Fruit fly (Drosophila melanogaster) whole organism, embryonic: ENCODE data around the gene CG11790.
A peak's percentile ranks its signal among the peaks of the same experiment; 100 is the strongest.

Experiments used
- ATbp ChIP-seq: fragments of 200-800 bp; sonication (Bioruptor generic); optimal IDR thresholded peaks from 2 replicates; lab custom pipeline; 2017; ENCODE audit warnings: missing biosample characterization, mild to moderate bottlenecking, missing genetic modification characterization, missing genetic modification reagents
- Asciz ChIP-seq: fragments of 200-800 bp; sonication (Bioruptor generic); optimal IDR thresholded peaks from 2 replicates; lab custom pipeline; 2017; ENCODE audit warnings: missing biosample characterization, mild to moderate bottlenecking, missing genetic modification characterization, missing genetic modification reagents
- Awh ChIP-seq: fragments of 200-800 bp; sonication (Bioruptor generic); IDR thresholded peaks from 2 replicates; pipeline ENCODE4, ENCODE4 v1.3.6; 2022; ENCODE audit warnings: missing biosample characterization, missing genetic modification characterization
- CG10321 ChIP-seq: fragments of 200-800 bp; sonication (Bioruptor generic); IDR thresholded peaks from 2 replicates; pipeline ENCODE4 v1.3.6; 2022; ENCODE audit warnings: missing biosample characterization, missing genetic modification characterization
- CG10366 ChIP-seq: fragments of 200-800 bp; sonication (Bioruptor generic); IDR thresholded peaks from 2 replicates; pipeline ENCODE4 v1.3.6; 2022; ENCODE audit warnings: missing biosample characterization, missing genetic modification characterization
- CG10979 ChIP-seq: fragments of 200-800 bp; sonication (Bioruptor generic); optimal IDR thresholded peaks from 2 replicates; lab custom pipeline; 2018; ENCODE audit warnings: missing biosample characterization, mild to moderate bottlenecking, missing genetic modification characterization, moderate library complexity
- CG11085 ChIP-seq: fragments of 200-800 bp; sonication (Bioruptor generic); IDR thresholded peaks from 2 replicates; pipeline ENCODE4 v1.3.6; 2022; ENCODE audit warnings: missing biosample characterization, missing genetic modification characterization
- CG11695 ChIP-seq: fragments of 200-800 bp; sonication (Bioruptor generic); IDR thresholded peaks from 3 replicates; pipeline ENCODE4 v1.3.6; 2022; ENCODE audit warnings: missing biosample characterization, missing genetic modification characterization
- CG1233 ChIP-seq: fragments of 200-800 bp; sonication (Bioruptor generic); optimal IDR thresholded peaks from 4 replicates; lab custom pipeline; 2018; ENCODE audit warnings: missing biosample characterization, mild to moderate bottlenecking, missing genetic modification characterization
- CG14441 ChIP-seq: fragments of 200-800 bp; sonication (Bioruptor generic); IDR thresholded peaks from 2 replicates; pipeline ENCODE4 v1.3.6; 2022; ENCODE audit warnings: missing biosample characterization, missing genetic modification characterization
- CG1529 ChIP-seq: fragments of 200-800 bp; sonication (Bioruptor generic); optimal IDR thresholded peaks from 3 replicates; lab custom pipeline; 2018; ENCODE audit warnings: missing biosample characterization, missing genetic modification characterization
- CG1602 ChIP-seq: fragments of 200-800 bp; sonication (Bioruptor generic); optimal IDR thresholded peaks from 3 replicates; lab custom pipeline; 2016; ENCODE audit warnings: missing biosample characterization, missing genetic modification characterization
- CG1603 ChIP-seq: fragments of 200-800 bp; sonication (Bioruptor generic); optimal IDR thresholded peaks from 2 replicates; lab custom pipeline; 2019; ENCODE audit warnings: missing biosample characterization, mild to moderate bottlenecking, missing genetic modification characterization, moderate library complexity
- CG17568 ChIP-seq: fragments of 200-800 bp; sonication (Bioruptor generic); optimal IDR thresholded peaks from 2 replicates; lab custom pipeline; 2018; ENCODE audit warnings: missing biosample characterization, mild to moderate bottlenecking, missing genetic modification characterization, moderate library complexity
- CG17612 ChIP-seq: fragments of 200-800 bp; sonication (Bioruptor generic); IDR thresholded peaks from 2 replicates; pipeline ENCODE4 v1.3.6; 2022; ENCODE audit warnings: missing biosample characterization, missing genetic modification characterization
- CG18599 ChIP-seq: fragments of 200-800 bp; sonication (Bioruptor generic); optimal IDR thresholded peaks from 3 replicates; lab custom pipeline; 2017; ENCODE audit warnings: missing biosample characterization, missing genetic modification characterization, mild to moderate bottlenecking, moderate library complexity, missing genetic modification reagents
- CG32772 ChIP-seq: fragments of 200-800 bp; sonication (Bioruptor generic); IDR thresholded peaks from 2 replicates; pipeline ENCODE4 v1.3.6; 2022; ENCODE audit warnings: missing biosample characterization, missing genetic modification characterization
- CG33213 ChIP-seq: fragments of 200-800 bp; sonication (Bioruptor generic); optimal IDR thresholded peaks from 3 replicates; lab custom pipeline; 2016; ENCODE audit warnings: missing biosample characterization, missing genetic modification characterization
- CG34224 ChIP-seq: fragments of 200-800 bp; sonication (Bioruptor generic); IDR thresholded peaks from 3 replicates; pipeline ENCODE4 v1.3.6; 2022; ENCODE audit warnings: missing biosample characterization, missing genetic modification characterization; ENCODE audit not compliant: partially characterized antibody
- CG3726 ChIP-seq: fragments of 200-800 bp; sonication (Bioruptor generic); IDR thresholded peaks from 3 replicates; pipeline ENCODE4, ENCODE4 v1.3.6; 2022; ENCODE audit warnings: missing biosample characterization, missing genetic modification characterization
- CG4404 ChIP-seq: fragments of 200-800 bp; sonication (Bioruptor generic); IDR thresholded peaks from 2 replicates; pipeline ENCODE4 v1.3.6; 2022; ENCODE audit warnings: missing biosample characterization, missing genetic modification characterization
- CG4820 ChIP-seq: fragments of 200-800 bp; sonication (Bioruptor generic); optimal IDR thresholded peaks from 3 replicates; lab custom pipeline; 2016; ENCODE audit warnings: missing biosample characterization, missing genetic modification characterization
- CG4854 ChIP-seq: fragments of 200-800 bp; sonication (Bioruptor generic); optimal IDR thresholded peaks from 2 replicates; lab custom pipeline; 2016; ENCODE audit warnings: missing biosample characterization, missing genetic modification characterization, inconsistent platforms
- CG7987 ChIP-seq: fragments of 200-800 bp; sonication (Bioruptor generic); optimal IDR thresholded peaks from 2 replicates; lab custom pipeline; 2018; ENCODE audit warnings: missing biosample characterization, mild to moderate bottlenecking, missing genetic modification characterization, moderate library complexity
- CG9727 ChIP-seq: fragments of 200-800 bp; sonication (Bioruptor generic); optimal IDR thresholded peaks from 3 replicates; lab custom pipeline; 2017; ENCODE audit warnings: missing biosample characterization, mild to moderate bottlenecking, missing genetic modification characterization
- CG9817 ChIP-seq: fragments of 200-800 bp; sonication (Bioruptor generic); optimal IDR thresholded peaks from 2 replicates; lab custom pipeline; 2018; ENCODE audit warnings: missing biosample characterization, mild to moderate bottlenecking, missing genetic modification characterization, moderate library complexity
- Chrac-16 ChIP-seq: fragments of 200-800 bp; sonication (Bioruptor generic); optimal IDR thresholded peaks from 3 replicates; lab custom pipeline; 2016; ENCODE audit warnings: missing biosample characterization, missing genetic modification characterization
- D ChIP-seq, 2 experiments: fragments of 200-800 bp in 1 of 2; fragments of >200 bp in 1 of 2; sonication (Bioruptor generic) in 1 of 2; optimal IDR thresholded peaks; 2 replicates in 1 of 2; 3 replicates in 1 of 2; lab custom pipeline; 2017; ENCODE audit warnings: mild to moderate bottlenecking in 1 of 2, missing biosample characterization in 1 of 2, missing genetic modification characterization in 1 of 2, missing genetic modification reagents in 1 of 2
- Drgx ChIP-seq: fragments of 200-800 bp; sonication (Bioruptor generic); IDR thresholded peaks from 2 replicates; pipeline ENCODE4 v1.3.6; 2022; ENCODE audit warnings: missing biosample characterization, missing genetic modification characterization
- Ets65A ChIP-seq: fragments of 200-800 bp; sonication (Bioruptor generic); peaks from one replicate; lab custom pipeline; 2016; ENCODE audit warnings: missing biosample characterization, missing genetic modification characterization
- Gsc ChIP-seq: fragments of 200-800 bp; sonication (Bioruptor generic); IDR thresholded peaks from 2 replicates; pipeline ENCODE4 v1.3.6; 2022; ENCODE audit warnings: missing biosample characterization, missing genetic modification characterization
- H15 ChIP-seq: fragments of 200-800 bp; sonication (Bioruptor generic); IDR thresholded peaks from 3 replicates; pipeline ENCODE4 v1.3.6; 2022; ENCODE audit warnings: missing biosample characterization, missing genetic modification characterization
- MTF-1 ChIP-seq: fragments of 200-800 bp; sonication (Bioruptor generic); optimal IDR thresholded peaks from 2 replicates; lab custom pipeline; 2018; ENCODE audit warnings: missing biosample characterization, mild to moderate bottlenecking, missing genetic modification characterization, borderline replicate concordance
- Side ChIP-seq: fragments of 200-800 bp; sonication (Bioruptor generic); optimal IDR thresholded peaks from 2 replicates; lab custom pipeline; 2016; ENCODE audit warnings: missing biosample characterization, missing genetic modification characterization
- al ChIP-seq: fragments of 200-800 bp; sonication (Bioruptor generic); IDR thresholded peaks from 2 replicates; pipeline ENCODE4 v1.3.6; 2022; ENCODE audit warnings: missing biosample characterization, missing genetic modification characterization
- ase ChIP-seq: fragments of 200-800 bp; sonication (Bioruptor generic); IDR thresholded peaks from 3 replicates; pipeline ENCODE4 v1.3.6; 2022; ENCODE audit warnings: missing biosample characterization, missing genetic modification characterization
- cato ChIP-seq: fragments of 200-800 bp; sonication (Bioruptor generic); optimal IDR thresholded peaks from 2 replicates; lab custom pipeline; 2016; ENCODE audit warnings: missing biosample characterization, missing genetic modification characterization, borderline replicate concordance
- crc ChIP-seq: fragments of 200-800 bp; sonication (Bioruptor generic); optimal IDR thresholded peaks from 2 replicates; lab custom pipeline; 2016; ENCODE audit warnings: missing biosample characterization, missing genetic modification characterization
- crp ChIP-seq, 2 experiments: fragments of 200-800 bp; sonication (Bioruptor generic); optimal IDR thresholded peaks; 2 replicates in 1 of 2; 3 replicates in 1 of 2; lab custom pipeline; 2017; ENCODE audit warnings: missing biosample characterization in 2 of 2, missing genetic modification characterization in 2 of 2, mild to moderate bottlenecking in 1 of 2, moderate library complexity in 1 of 2
- dan ChIP-seq: fragments of 200-800 bp; sonication (Bioruptor generic); IDR thresholded peaks from 2 replicates; pipeline ENCODE4 v1.3.6; 2022; ENCODE audit warnings: missing biosample characterization, missing genetic modification characterization
- dmrt11E ChIP-seq: fragments of 200-800 bp; sonication (Bioruptor generic); optimal IDR thresholded peaks from 3 replicates; lab custom pipeline; 2018; ENCODE audit warnings: missing biosample characterization, mild to moderate bottlenecking, missing genetic modification characterization, moderate library complexity
- dysf ChIP-seq: fragments of 200-800 bp; sonication (Bioruptor generic); IDR thresholded peaks from 3 replicates; pipeline ENCODE4 v1.3.6; 2022; ENCODE audit warnings: missing biosample characterization, missing genetic modification characterization
- hth ChIP-seq: fragments of >200 bp; optimal IDR thresholded peaks from 2 replicates; lab custom pipeline; 2017; ENCODE audit warnings: inconsistent platforms
- kah ChIP-seq: fragments of 200-800 bp; sonication (Bioruptor generic); optimal IDR thresholded peaks from 2 replicates; lab custom pipeline; 2018; ENCODE audit warnings: missing biosample characterization, mild to moderate bottlenecking, missing genetic modification characterization
- mirr ChIP-seq: fragments of 200-800 bp; sonication (Bioruptor generic); optimal IDR thresholded peaks from 3 replicates; lab custom pipeline; 2018; ENCODE audit warnings: missing biosample characterization, mild to moderate bottlenecking, missing genetic modification characterization
- oc ChIP-seq: fragments of 200-800 bp; sonication (Bioruptor generic); optimal IDR thresholded peaks from 2 replicates; lab custom pipeline; 2018; ENCODE audit warnings: missing biosample characterization, mild to moderate bottlenecking, missing genetic modification characterization, moderate library complexity
- sd ChIP-seq: fragments of 200-800 bp; sonication (Bioruptor generic); optimal IDR thresholded peaks from 3 replicates; lab custom pipeline; 2018; ENCODE audit warnings: missing biosample characterization, mild to moderate bottlenecking, missing genetic modification characterization, moderate library complexity
- sna ChIP-seq: fragments of 200-800 bp; sonication (Bioruptor generic); IDR thresholded peaks from 2 replicates; pipeline ENCODE4 v1.3.6; 2022; ENCODE audit warnings: missing biosample characterization, missing genetic modification characterization; ENCODE audit not compliant: partially characterized antibody
- ssp ChIP-seq: fragments of 200-800 bp; sonication (Bioruptor generic); IDR thresholded peaks from 2 replicates; pipeline ENCODE4 v1.3.6; 2022; ENCODE audit warnings: missing biosample characterization, missing genetic modification characterization
- zen ChIP-seq: fragments of 200-800 bp; sonication (Bioruptor generic); optimal IDR thresholded peaks from 3 replicates; lab custom pipeline; 2018; ENCODE audit warnings: missing biosample characterization, mild to moderate bottlenecking, missing genetic modification characterization, moderate library complexity

CG11790 gene

DNA sequence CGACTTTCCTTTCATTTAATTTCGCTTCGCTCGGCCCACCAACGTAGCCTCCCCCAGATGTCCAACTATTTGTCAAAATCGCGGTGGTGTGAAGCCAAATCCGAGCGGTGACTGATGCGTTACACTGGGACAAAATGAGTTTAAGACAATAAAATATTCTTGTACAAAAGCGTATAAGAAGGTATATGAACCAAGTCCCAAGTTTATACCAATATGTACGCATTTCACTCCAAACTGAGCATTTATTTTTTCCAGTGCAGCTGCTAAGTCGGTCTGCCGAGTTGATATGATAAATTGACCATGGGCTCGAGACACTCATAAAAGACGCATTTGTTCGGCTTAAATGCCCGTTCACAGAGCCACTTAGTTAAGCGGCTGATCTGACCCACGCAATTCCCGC lies 42.7 kb upstream of the CG11790 start (continued):
- peak; percentile 40; the same call in 1 of the 2 replicates for TF ChIP-seq CG4404 (GFP tag; lab: Robert Waterston, UW)
- TF ChIP-seq CG9727 (GFP tag; lab: Kevin White, UChicago), result peak; percentile 29
- peak; percentile 64 for TF ChIP-seq CG10979 (tag; lab: Kevin White, UChicago)
- 0 out of 2 replicates have a peak, but pooled peaks have one; percentile 10 for TF ChIP-seq Awh
- no peak for TF ChIP-seq CG11085 (GFP tag; lab: Robert Waterston, UW)
- no peak for TF ChIP-seq kah
- TF ChIP-seq CG18599 (GFP tag; lab: Kevin White, UChicago), result peak; percentile 43
- peak; percentile 26; the same call in 1 of the 2 replicates for TF ChIP-seq al (GFP tag; lab: Robert Waterston, UW)
- no peak for TF ChIP-seq CG4854 (GFP tag; lab: Kevin White, UChicago)
- TF ChIP-seq CG10366 (GFP tag; lab: Robert Waterston, UW), result peak; percentile 66
- peak; percentile 29; the same call in 1 of the 2 replicates for TF ChIP-seq CG32772
- peak; percentile 50 for TF ChIP-seq Chrac-16
- 0 out of 3 replicates have a peak, but pooled peaks have one; percentile 37 for TF ChIP-seq ase
- no peak for TF ChIP-seq CG17568 (GFP tag; lab: Kevin White, UChicago)
- TF ChIP-seq CG9817 (tag; lab: Kevin White, UChicago), result peak; percentile 32
- peak; percentile 17 for TF ChIP-seq ATbp (GFP tag; lab: Kevin White, UChicago)
- no peak for TF ChIP-seq Side
- TF ChIP-seq H15 (GFP tag; lab: Robert Waterston, UW), result peak; percentile 48; the same call in 1 of the 3 replicates
- 0 out of 2 replicates have a peak, but pooled peaks have one; percentile 22 for TF ChIP-seq ssp (GFP tag; lab: Robert Waterston, UW)
- TF ChIP-seq dan (GFP tag; lab: Robert Waterston, UW), result no peak
- TF ChIP-seq CG1233 (GFP tag; lab: Kevin White, UChicago), result peak; percentile 25
- peak; percentile 9 for TF ChIP-seq CG33213 (GFP tag; lab: Kevin White, UChicago)
- no peak for TF ChIP-seq mirr (GFP tag; lab: Kevin White, UChicago)
- TF ChIP-seq CG34224 (GFP tag; lab: Robert Waterston, UW), result no peak
- no peak for TF ChIP-seq CG3726
- no peak for TF ChIP-seq sna (GFP tag; lab: Robert Waterston, UW)
- TF ChIP-seq CG4820 (GFP tag; lab: Kevin White, UChicago), result peak; percentile 54
- TF ChIP-seq D (optimal IDR thresholded peaks at IDR 0.05; lab: Kevin White, UChicago), result no peak
- peak; percentile 45 for TF ChIP-seq D (GFP tag; optimal IDR thresholded peaks at IDR 0.05; lab: Kevin White, UChicago)
- TF ChIP-seq crp (GFP tag; optimal IDR thresholded peaks at IDR 0.05; lab: Kevin White, UChicago), result no peak
- TF ChIP-seq CG1602 (GFP tag; lab: Kevin White, UChicago), result peak; percentile 37
- TF ChIP-seq CG1529 (GFP tag; lab: Kevin White, UChicago), result no peak
- TF ChIP-seq CG7987 (GFP tag; lab: Kevin White, UChicago), result peak; percentile 1
- no peak for TF ChIP-seq zen (tag; lab: Kevin White, UChicago)
- peak; percentile 57 for TF ChIP-seq CG1603
- TF ChIP-seq dysf (GFP tag; lab: Robert Waterston, UW), result peak; percentile 79
- TF ChIP-seq hth (lab: Kevin White, UChicago), result no peak
- TF ChIP-seq CG10321, result 0 out of 2 replicates have a peak, but pooled peaks have one; percentile 18
- peak; percentile 17; the same call in 1 of the 2 replicates for TF ChIP-seq Gsc (GFP tag; lab: Robert Waterston, UW)
- peak; percentile 16 for TF ChIP-seq Asciz (GFP tag; lab: Kevin White, UChicago)
- peak; percentile 85 for TF ChIP-seq CG14441 (GFP tag; lab: Robert Waterston, UW)
- peak; percentile 21 for TF ChIP-seq crc (GFP tag; lab: Kevin White, UChicago)
- TF ChIP-seq cato (GFP tag; lab: Kevin White, UChicago), result peak; percentile 12
- TF ChIP-seq sd (tag; lab: Kevin White, UChicago), result no peak
- TF ChIP-seq CG11695, result no peak
- peak; percentile 92 for TF ChIP-seq oc (tag; lab: Kevin White, UChicago)
- TF ChIP-seq Drgx (GFP tag; lab: Robert Waterston, UW), result peak; percentile 38; the same call in 1 of the 2 replicates
- TF ChIP-seq Ets65A (GFP tag; lab: Kevin White, UChicago), result peak; percentile 73
- peak; percentile 8 for TF ChIP-seq MTF-1 (GFP tag; lab: Kevin White, UChicago)
- no peak for TF ChIP-seq CG17612 (GFP tag; lab: Robert Waterston, UW)
- peak; percentile 48 for TF ChIP-seq dmrt11E (tag; lab: Kevin White, UChicago)
